Worm (Caenorhabditis elegans) whole organism, late embryonic: Measurements from ENCODE around the gene clec-252.

ENCODE experiments used
- Y22D7AL.16 ChIP-seq: sonication (generic microtip); optimal IDR thresholded peaks from 2 replicates; lab custom pipeline; 2016; ENCODE audit warnings: missing genetic modification characterization, missing compliant biosample characterization
- ceh-22 ChIP-seq: sonication (generic microtip); optimal IDR thresholded peaks from 2 replicates; lab custom pipeline; 2017; ENCODE audit warnings: missing biosample characterization, missing genetic modification characterization
- hlh-30 ChIP-seq: sonication (generic microtip); optimal IDR thresholded peaks from 2 replicates; lab custom pipeline; 2017; ENCODE audit warnings: antibody characterized with exemption, missing genetic modification characterization, missing compliant biosample characterization; ENCODE audit not compliant: insufficient read depth
- nfya-1 ChIP-seq: sonication (generic microtip); optimal IDR thresholded peaks from 2 replicates; lab custom pipeline; 2017; ENCODE audit warnings: missing genetic modification characterization, mild to moderate bottlenecking, missing compliant biosample characterization, antibody characterized with exemption, moderate library complexity
- pha-4 ChIP-seq: fragments of 150-350 bp; optimal IDR thresholded peaks from 2 replicates; lab custom pipeline; 2018; ENCODE audit warnings: missing biosample characterization, missing genetic modification reagents, missing genetic modification characterization
- unc-55 ChIP-seq: sonication (generic microtip); optimal IDR thresholded peaks from 2 replicates; lab custom pipeline; 2017; ENCODE audit warnings: missing biosample characterization, missing genetic modification reagents, missing genetic modification characterization

ce11 chrV:18748726-18749125 is at the start of gene clec-252:
- no peak for TF ChIP-seq hlh-30 (tag; lab: Kevin White, UChicago)
- TF ChIP-seq Y22D7AL.16 (tag; lab: Kevin White, UChicago), result no peak
- no peak for TF ChIP-seq pha-4 (tag; lab: Kevin White, UChicago)
- no peak for TF ChIP-seq unc-55 (GFP tag; lab: Kevin White, UChicago)
- TF ChIP-seq ceh-22 (tag; lab: Kevin White, UChicago), result no peak
- no peak for TF ChIP-seq nfya-1 (tag; lab: Kevin White, UChicago)
